Fruit fly (Drosophila melanogaster) ovary, adult (tissue): Measurements from ENCODE around the gene capu.

Source experiments
- CG17801 ChIP-seq: fragments of 200-800 bp; optimal IDR thresholded peaks from 2 replicates; lab custom pipeline; 2019; ENCODE audit warnings: missing biosample characterization, mild to moderate bottlenecking, missing genetic modification characterization, moderate library complexity; ENCODE audit not compliant: partially characterized antibody

The capu gene

dm6 chr2L:3844898-3845713, 57.6 kb downstream of the capu start:
- no peak for TF ChIP-seq CG17801 (GFP tag; lab: Kevin White, UChicago)

- no peak for TF ChIP-seq CG17801 (GFP tag; lab: Kevin White, UChicago)
These were observed 58.5 kb downstream of the capu start for dm6 chr2L:3844135-3844534.

dm6 chr2L:3840975-3841374, 61.7 kb downstream of the capu start:
- no peak for TF ChIP-seq CG17801 (GFP tag; lab: Kevin White, UChicago)

- TF ChIP-seq CG17801 (GFP tag; lab: Kevin White, UChicago), result no peak
These were observed 66.2 kb downstream of the capu start, which contains the start of gene slp2 for dm6 chr2L:3836440-3836890. Gene slp2 (plus strand): TSS chr2L:3836840.

- TF ChIP-seq CG17801 (GFP tag; lab: Kevin White, UChicago), result no peak
These were observed 67.4 kb downstream of the capu start for dm6 chr2L:3835221-3835620.

- no peak for TF ChIP-seq CG17801 (GFP tag; lab: Kevin White, UChicago)
These were observed 68.7 kb downstream of the capu start for dm6 chr2L:3833924-3834323.

dm6 chr2L:3832249-3832675, 70.4 kb downstream of the capu start:
- no peak for TF ChIP-seq CG17801 (GFP tag; lab: Kevin White, UChicago)

- no peak for TF ChIP-seq CG17801 (GFP tag; lab: Kevin White, UChicago)
These were observed 71.0 kb downstream of the capu start for dm6 chr2L:3831694-3832093.

- TF ChIP-seq CG17801 (GFP tag; lab: Kevin White, UChicago), result no peak
These were observed 73.4 kb downstream of the capu start for dm6 chr2L:3829220-3829619.

- TF ChIP-seq CG17801 (GFP tag; lab: Kevin White, UChicago), result no peak
These were observed 75.1 kb downstream of the capu start for dm6 chr2L:3827406-3828133.

- TF ChIP-seq CG17801 (GFP tag; lab: Kevin White, UChicago), result no peak
These were observed 77.2 kb downstream of the capu start, which contains the start of gene slp1 for dm6 chr2L:3825413-3825812. Gene slp1 (plus strand): TSS chr2L:3825675.

- no peak for TF ChIP-seq CG17801 (GFP tag; lab: Kevin White, UChicago)
These were observed 78.8 kb downstream of the capu start for dm6 chr2L:3823835-3824234.
